Worm (Caenorhabditis elegans): ENCODE data around the gene ZK945.8.
A peak's percentile ranks its signal among the peaks of the same experiment; 100 is the strongest.

ZK945.8 gene

DNA sequence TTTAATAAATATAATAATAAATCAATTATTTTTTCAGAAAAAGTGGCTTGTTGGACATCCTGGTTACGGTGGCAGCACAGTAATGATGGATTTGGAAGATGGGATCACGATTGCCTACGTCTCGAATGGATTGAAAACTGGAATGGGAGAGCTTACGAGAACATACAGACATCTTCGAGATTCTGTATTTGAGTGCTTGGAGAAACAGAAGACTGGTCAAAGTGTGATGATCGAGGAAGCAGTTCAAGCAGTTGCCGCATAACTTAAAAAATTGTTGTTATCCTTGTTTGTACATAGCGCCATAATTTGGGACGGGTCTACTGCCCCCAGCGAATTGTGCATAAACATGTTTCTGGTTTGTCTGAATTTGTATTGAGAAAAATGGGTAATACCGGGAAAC lies 10.0 kb upstream of the ZK945.8 start:
- no peak for TF ChIP-seq egl-13 (tag; optimal IDR thresholded peaks at IDR 0.05)
- TF ChIP-seq efl-3 (GFP tag; optimal IDR thresholded peaks at IDR 0.05), result no peak
- TF ChIP-seq F16B12.6 (tag; optimal IDR thresholded peaks at IDR 0.05), result no peak
- no peak for TF ChIP-seq hlh-17 (GFP tag; optimal IDR thresholded peaks at IDR 0.05; ENCODE audit: borderline replicate concordance)
- TF ChIP-seq elt-3 (tag; optimal IDR thresholded peaks at IDR 0.05), result no peak
- no peak for TF ChIP-seq xbp-1 (tag; optimal IDR thresholded peaks at IDR 0.05)
- TF ChIP-seq zip-4 (GFP tag; optimal IDR thresholded peaks at IDR 0.05), result no peak
- no peak for TF ChIP-seq blmp-1 (tag; optimal IDR thresholded peaks at IDR 0.05)
- no peak for TF ChIP-seq lin-39 (tag; optimal IDR thresholded peaks at IDR 0.05)
- no peak for TF ChIP-seq alr-1 (tag; optimal IDR thresholded peaks at IDR 0.05; ENCODE audit: borderline replicate concordance)
- no peak for TF ChIP-seq ceh-63 (GFP tag; optimal IDR thresholded peaks at IDR 0.05)
- no peak for TF ChIP-seq C34B4.2 (tag; optimal IDR thresholded peaks at IDR 0.05)
- no peak for TF ChIP-seq hpl-2 (GFP tag; optimal IDR thresholded peaks at IDR 0.05)
- no peak for TF ChIP-seq unc-30 (tag; optimal IDR thresholded peaks at IDR 0.05)
- no peak for TF ChIP-seq ceh-90 (tag; optimal IDR thresholded peaks at IDR 0.05)
- no peak for TF ChIP-seq ztf-11 (tag; optimal IDR thresholded peaks at IDR 0.05)
- TF ChIP-seq efl-1 (optimal IDR thresholded peaks at IDR 0.05), result no peak
- TF ChIP-seq efl-1 (GFP tag; optimal IDR thresholded peaks at IDR 0.05 in 1 of 2), result no peak
- TF ChIP-seq unc-62 (GFP tag; optimal IDR thresholded peaks at IDR 0.05), result no peak
- TF ChIP-seq pag-3 (tag; optimal IDR thresholded peaks at IDR 0.05; ENCODE audit: borderline replicate concordance, insufficient read depth), result no peak
- no peak for TF ChIP-seq Y116A8C.19 (tag; optimal IDR thresholded peaks at IDR 0.05; ENCODE audit: borderline replicate concordance)

DNA sequence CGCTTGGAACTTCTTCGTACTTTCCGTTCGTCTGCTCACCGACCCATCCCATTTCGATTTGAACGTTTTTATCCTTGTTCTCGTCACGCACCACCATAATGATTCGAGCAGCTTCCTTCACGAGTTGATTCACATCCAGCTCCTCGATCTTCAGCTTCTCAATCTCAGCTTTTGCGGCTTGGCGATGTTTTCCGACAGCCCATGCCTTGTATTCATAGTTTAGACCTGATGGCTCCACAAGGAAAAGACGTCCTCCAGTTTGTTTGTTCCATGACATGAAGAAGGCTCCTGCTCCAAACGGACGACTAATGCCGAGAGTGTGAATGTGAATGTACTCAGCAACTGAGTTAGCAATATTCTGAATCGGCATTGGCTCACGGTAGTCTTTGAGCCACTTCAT lies 9.4 kb upstream of the ZK945.8 start:
- TF ChIP-seq skn-1 (tag; optimal IDR thresholded peaks at IDR 0.05) (no peak), pqm-1 (tag; optimal IDR thresholded peaks at IDR 0.05) (no peak), lir-3 (tag; optimal IDR thresholded peaks at IDR 0.05; ENCODE audit: poor library complexity) (no peak), blmp-1 (tag; optimal IDR thresholded peaks at IDR 0.05) (no peak), swsn-7 (tag; optimal IDR thresholded peaks at IDR 0.05) (no peak), unc-62 (GFP tag; optimal IDR thresholded peaks at IDR 0.05) (no peak), jun-1 (tag; optimal IDR thresholded peaks at IDR 0.05) (no peak), F16B12.6 (tag; optimal IDR thresholded peaks at IDR 0.05) (no peak), ces-1 (GFP tag; optimal IDR thresholded peaks at IDR 0.05) (no peak), unc-86 (tag; optimal IDR thresholded peaks at IDR 0.05) (no peak), pag-3 (tag; optimal IDR thresholded peaks at IDR 0.05; ENCODE audit: borderline replicate concordance, insufficient read depth) (no peak), tbx-2 (tag; optimal IDR thresholded peaks at IDR 0.05) (no peak), pax-3 (tag; optimal IDR thresholded peaks at IDR 0.05) (no peak), lin-39 (tag; optimal IDR thresholded peaks at IDR 0.05) (no peak), aha-1 (tag; optimal IDR thresholded peaks at IDR 0.05) (no peak), fkh-8 (tag; optimal IDR thresholded peaks at IDR 0.05) (no peak)

DNA sequence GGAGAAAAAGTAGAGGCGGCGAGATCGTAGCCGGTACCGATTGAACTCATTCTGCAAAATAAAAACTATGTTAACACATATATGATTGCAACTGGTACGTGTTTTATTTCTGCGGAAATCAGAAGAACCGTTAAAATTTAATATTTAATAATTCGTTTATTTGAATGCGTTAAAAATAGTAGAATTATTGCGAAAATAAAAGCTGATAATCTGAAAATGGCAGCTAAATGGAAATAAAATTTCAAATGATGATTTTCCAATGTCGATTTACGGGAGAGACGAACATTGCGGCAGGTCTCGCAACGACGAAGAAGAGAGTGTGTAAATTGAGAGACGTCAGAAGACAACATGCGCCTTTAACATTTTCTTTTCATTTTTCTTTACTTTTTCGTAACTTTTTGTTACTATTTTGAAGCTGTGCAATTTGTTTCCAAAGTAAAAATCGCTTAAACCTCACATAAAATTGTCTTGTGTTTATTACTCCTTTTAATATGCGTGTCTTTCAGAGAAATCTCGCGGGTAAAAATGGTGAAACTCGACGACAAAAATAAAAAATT lies 8.6 kb upstream of the ZK945.8 start, which contains the start of the genes pas-7 and puf-12:
pas-7 (minus strand) TSS at position 51 of the 557 bp plus-strand sequence.
puf-12 (plus strand) TSS at position 507 of the 557 bp plus-strand sequence.
- TF ChIP-seq ceh-82 (tag; optimal IDR thresholded peaks at IDR 0.05) (peak in 1 of 3 experiments; percentile 20), lsy-2 (tag; optimal IDR thresholded peaks at IDR 0.05) (peak in 1 of 2 experiments; percentile 80), egl-13 (tag; optimal IDR thresholded peaks at IDR 0.05) (no peak), lin-39 (tag; optimal IDR thresholded peaks at IDR 0.05) (no peak), isw-1 (GFP tag; IDR thresholded peaks at IDR 0.05) (peak; percentile 22), skn-1 (tag; optimal IDR thresholded peaks at IDR 0.05) (peak; percentile 99), dpl-1 (GFP tag; optimal IDR thresholded peaks at IDR 0.05) (peak; percentile 24 to 67 (median 41)), lin-35 (GFP tag; optimal IDR thresholded peaks at IDR 0.05) (peak; percentile 55 to 74), efl-3 (GFP tag; optimal IDR thresholded peaks at IDR 0.05) (no peak), snu-23 (GFP tag; optimal IDR thresholded peaks at IDR 0.05) (peak; percentile 48), C16A3.4 (tag; optimal IDR thresholded peaks at IDR 0.05) (peak; percentile 48), snpc-4 (tag; optimal IDR thresholded peaks at IDR 0.05) (peak; percentile 15), efl-1 (optimal IDR thresholded peaks at IDR 0.05) (peak; percentile 60 to 69), efl-1 (GFP tag; optimal IDR thresholded peaks at IDR 0.05 in 1 of 2) (peak; percentile 62 to 89), unc-30 (tag; optimal IDR thresholded peaks at IDR 0.05) (no peak), hpl-2 (GFP tag; optimal IDR thresholded peaks at IDR 0.05) (peak; percentile 14), lin-14 (GFP tag; optimal IDR thresholded peaks at IDR 0.05) (peak; percentile 37), lin-15B (tag; optimal IDR thresholded peaks at IDR 0.05) (peak; percentile 17), nhr-11 (tag; optimal IDR thresholded peaks at IDR 0.05) (no peak)

Data from whole organism, L1 larva.